Worm (Caenorhabditis elegans): ENCODE data around the gene egl-44.

DNA sequence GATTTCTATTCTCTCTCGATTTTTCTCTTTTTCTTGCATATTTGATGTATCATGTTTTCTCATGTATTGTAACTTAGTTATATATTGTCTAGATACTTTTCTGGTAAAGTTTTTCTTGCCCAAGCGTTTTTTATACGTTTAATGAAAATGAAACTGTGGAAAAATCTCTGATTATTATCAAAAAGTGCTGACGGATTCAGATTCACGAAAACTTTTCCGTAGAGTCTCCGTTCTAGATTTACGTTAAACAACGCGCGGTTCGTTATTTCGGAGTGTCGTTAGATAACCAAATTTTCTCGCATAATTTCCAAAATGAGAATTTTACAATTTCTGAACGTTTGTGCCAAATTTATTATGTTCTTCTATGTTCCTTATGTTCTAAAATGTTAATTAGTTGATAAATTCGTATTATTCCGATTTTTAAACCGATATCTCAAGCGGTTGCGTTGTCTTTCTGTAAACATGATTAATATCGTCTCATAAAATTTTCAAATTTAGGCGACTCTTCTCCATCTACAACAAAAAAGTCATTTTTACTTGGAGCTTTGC lies 10.4 kb upstream of the egl-44 start, which contains the start of gene ptp-2:
- TF ChIP-seq ceh-36 (tag; optimal IDR thresholded peaks at IDR 0.05) = no peak
- TF ChIP-seq flt-1 (GFP tag; IDR thresholded peaks at IDR 0.05) = no peak
- no peak for TF ChIP-seq F13C5.2 (tag; optimal IDR thresholded peaks at IDR 0.05)
